Fruit fly (Drosophila melanogaster) whole organism, pupa: ENCODE data around the gene CG45084.
A peak's percentile ranks its signal among the peaks of the same experiment; 100 is the strongest.

Source experiments
- CG10348 ChIP-seq: fragments of 200-800 bp; sonication (Bioruptor generic); IDR thresholded peaks from 2 replicates; pipeline ENCODE4 v1.3.6; 2022; ENCODE audit warnings: missing biosample characterization, missing genetic modification characterization
- CG12605 ChIP-seq: fragments of 200-800 bp; sonication (Bioruptor generic); IDR thresholded peaks from 2 replicates; pipeline ENCODE4 v1.3.6; 2022; ENCODE audit warnings: missing biosample characterization, missing genetic modification characterization
- CG13204 ChIP-seq: fragments of 200-800 bp; sonication (Bioruptor generic); optimal IDR thresholded peaks from 2 replicates; lab custom pipeline; 2018; ENCODE audit warnings: missing biosample characterization, mild to moderate bottlenecking, missing genetic modification characterization, moderate library complexity
- CG14655 ChIP-seq: fragments of 200-800 bp; sonication (Bioruptor generic); optimal IDR thresholded peaks from 3 replicates; lab custom pipeline; 2017; ENCODE audit warnings: mild to moderate bottlenecking, missing biosample characterization, missing genetic modification reagents, missing genetic modification characterization
- CG15710 ChIP-seq: fragments of 200-800 bp; sonication (Bioruptor generic); optimal IDR thresholded peaks from 2 replicates; lab custom pipeline; 2018; ENCODE audit warnings: missing biosample characterization, mild to moderate bottlenecking, missing genetic modification characterization, moderate library complexity
- CG17806 ChIP-seq: fragments of 200-800 bp; sonication (Bioruptor generic); optimal IDR thresholded peaks from 2 replicates; lab custom pipeline; 2018; ENCODE audit warnings: missing biosample characterization, mild to moderate bottlenecking, missing genetic modification characterization, moderate library complexity
- CG32121 ChIP-seq: fragments of 200-800 bp; sonication (Bioruptor generic); IDR thresholded peaks from 2 replicates; pipeline ENCODE4 v1.3.6; 2022; ENCODE audit warnings: missing biosample characterization, missing genetic modification characterization
- CG4496 ChIP-seq: fragments of 200-800 bp; sonication (Bioruptor generic); IDR thresholded peaks from 3 replicates; pipeline ENCODE4 v1.3.6; 2022; ENCODE audit warnings: missing biosample characterization, missing genetic modification characterization
- CG8159 ChIP-seq: fragments of 200-800 bp; sonication (Bioruptor generic); optimal IDR thresholded peaks from 3 replicates; lab custom pipeline; 2018; ENCODE audit warnings: missing biosample characterization, mild to moderate bottlenecking, missing genetic modification characterization, moderate library complexity
- CG8301 ChIP-seq: fragments of 200-800 bp; sonication (Bioruptor generic); optimal IDR thresholded peaks from 2 replicates; lab custom pipeline; 2018; ENCODE audit warnings: missing biosample characterization, mild to moderate bottlenecking, missing genetic modification characterization
- CG9948 ChIP-seq: fragments of 200-800 bp; sonication (Bioruptor generic); optimal IDR thresholded peaks from 2 replicates; lab custom pipeline; 2018; ENCODE audit warnings: missing biosample characterization, mild to moderate bottlenecking, missing genetic modification characterization, moderate library complexity
- D1 ChIP-seq: fragments of 200-800 bp; sonication (Bioruptor generic); optimal IDR thresholded peaks from 2 replicates; lab custom pipeline; 2018; ENCODE audit warnings: missing biosample characterization, mild to moderate bottlenecking, missing genetic modification characterization, moderate library complexity
- EcR ChIP-seq: fragments of 200-800 bp; sonication (Bioruptor generic); optimal IDR thresholded peaks from 3 replicates; lab custom pipeline; 2019; ENCODE audit warnings: missing biosample characterization, missing genetic modification characterization, mild to moderate bottlenecking, moderate library complexity, missing genetic modification reagents
- Ets98B ChIP-seq: fragments of 200-800 bp; sonication (Bioruptor generic); IDR thresholded peaks from 2 replicates; pipeline ENCODE4 v1.3.6; 2022; ENCODE audit warnings: missing biosample characterization, missing genetic modification characterization
- Pif1A ChIP-seq: fragments of 200-800 bp; sonication (Bioruptor generic); optimal IDR thresholded peaks from 3 replicates; lab custom pipeline; 2016; ENCODE audit warnings: missing biosample characterization, missing genetic modification characterization
- Pif1B ChIP-seq: fragments of 200-800 bp; sonication (Bioruptor generic); optimal IDR thresholded peaks from 3 replicates; lab custom pipeline; 2016; ENCODE audit warnings: missing biosample characterization, missing genetic modification characterization
- Snoo ChIP-seq: fragments of 200-800 bp; sonication (Bioruptor generic); optimal IDR thresholded peaks from 3 replicates; lab custom pipeline; 2017; ENCODE audit warnings: missing biosample characterization, mild to moderate bottlenecking, missing genetic modification characterization, inconsistent platforms
- fd96Ca ChIP-seq: fragments of 200-800 bp; sonication (Bioruptor generic); IDR thresholded peaks from 3 replicates; pipeline ENCODE4 v1.3.6; 2022; ENCODE audit warnings: missing biosample characterization, missing genetic modification characterization
- gl ChIP-seq: fragments of 200-800 bp; sonication (Bioruptor generic); optimal IDR thresholded peaks from 2 replicates; lab custom pipeline; 2018; ENCODE audit warnings: missing biosample characterization, mild to moderate bottlenecking, missing genetic modification characterization
- rn ChIP-seq: fragments of 200-800 bp; sonication (Bioruptor generic); IDR thresholded peaks from 2 replicates; pipeline ENCODE4 v1.3.6; 2022; ENCODE audit warnings: missing biosample characterization, missing genetic modification characterization

The CG45084 gene

dm6 chr2L:16040255-16040654 is 1.6 kb upstream of the CG45084 start:
- TF ChIP-seq fd96Ca (GFP tag; lab: Robert Waterston, UW) (no peak), D1 (tag; lab: Kevin White, UChicago) (no peak), Pif1A (GFP tag; lab: Kevin White, UChicago) (no peak), CG9948 (no peak), CG15710 (no peak), gl (no peak), CG14655 (GFP tag; lab: Kevin White, UChicago) (no peak)

dm6 chr2L:16042385-16043071 is 681 bp downstream of the CG45084 start:
- no peak for TF ChIP-seq CG14655 (GFP tag; lab: Kevin White, UChicago)
- TF ChIP-seq CG12605: no peak
- TF ChIP-seq CG8301 (tag; lab: Kevin White, UChicago): no peak
- no peak for TF ChIP-seq EcR (GFP tag; lab: Kevin White, UChicago)
- no peak for TF ChIP-seq Pif1A (GFP tag; lab: Kevin White, UChicago)
- TF ChIP-seq D1 (tag; lab: Kevin White, UChicago): no peak
- TF ChIP-seq CG9948: no peak
- TF ChIP-seq Pif1B (GFP tag; lab: Kevin White, UChicago): no peak
- no peak for TF ChIP-seq CG32121 (GFP tag; lab: Robert Waterston, UW)
- no peak for TF ChIP-seq Snoo (tag; lab: Kevin White, UChicago)
- no peak for TF ChIP-seq Ets98B (GFP tag; lab: Robert Waterston, UW)
- no peak for TF ChIP-seq CG8159
- no peak for TF ChIP-seq CG15710
- no peak for TF ChIP-seq rn (GFP tag; lab: Robert Waterston, UW)
- no peak for TF ChIP-seq CG4496 (GFP tag; lab: Robert Waterston, UW)
- TF ChIP-seq CG17806 (tag; lab: Kevin White, UChicago): no peak
- TF ChIP-seq fd96Ca (GFP tag; lab: Robert Waterston, UW): no peak
- no peak for TF ChIP-seq CG10348 (GFP tag; lab: Robert Waterston, UW)
- no peak for TF ChIP-seq gl
- TF ChIP-seq, all 21 proteins: peak for 0

dm6 chr2L:16049647-16050046 is 7.8 kb downstream of the CG45084 start, which contains the start of gene beat-Ia:
TSS of gene beat-Ia (plus strand) at chr2L:16049965.
- TF ChIP-seq fd96Ca (GFP tag; lab: Robert Waterston, UW) (no peak), D1 (tag; lab: Kevin White, UChicago) (no peak), rn (GFP tag; lab: Robert Waterston, UW) (no peak), CG32121 (GFP tag; lab: Robert Waterston, UW) (no peak), CG12605 (0 out of 2 replicates have a peak, but pooled peaks have one; percentile 45), CG14655 (GFP tag; lab: Kevin White, UChicago) (no peak), EcR (GFP tag; lab: Kevin White, UChicago) (no peak), CG10348 (GFP tag; lab: Robert Waterston, UW) (no peak), Pif1B (GFP tag; lab: Kevin White, UChicago) (no peak)

- TF ChIP-seq rn (GFP tag; lab: Robert Waterston, UW) (no peak), CG13204 (GFP tag; lab: Kevin White, UChicago) (no peak), Ets98B (GFP tag; lab: Robert Waterston, UW) (no peak), CG10348 (GFP tag; lab: Robert Waterston, UW) (no peak), D1 (tag; lab: Kevin White, UChicago) (no peak), CG9948 (no peak), fd96Ca (GFP tag; lab: Robert Waterston, UW) (no peak), Pif1A (GFP tag; lab: Kevin White, UChicago) (no peak), CG12605 (no peak), CG4496 (GFP tag; lab: Robert Waterston, UW) (no peak), Pif1B (GFP tag; lab: Kevin White, UChicago) (no peak), CG32121 (GFP tag; lab: Robert Waterston, UW) (no peak), EcR (GFP tag; lab: Kevin White, UChicago) (no peak), CG8301 (tag; lab: Kevin White, UChicago) (no peak), CG8159 (no peak)
- TF ChIP-seq, all 21 proteins: peak for 0
These were observed 52.9 kb downstream of the CG45084 start, which contains the start of gene CG4891 for dm6 chr2L:16094697-16095096. TSS of gene CG4891 (plus strand) at chr2L:16094997.
